Worm (Caenorhabditis elegans) whole organism, early embryonic: ENCODE measurements around the gene B0280.9.

Experiments
- aly-1 ChIP-seq: sonication (generic microtip); optimal IDR thresholded peaks from 2 replicates; lab custom pipeline; 2016; ENCODE audit warnings: missing genetic modification characterization, missing compliant biosample characterization
- ama-1 ChIP-seq: fragments of 150-350 bp; optimal IDR thresholded peaks from 2 replicates; lab custom pipeline; 2014
- ets-7 ChIP-seq: sonication (generic microtip); optimal IDR thresholded peaks from 2 replicates; lab custom pipeline; 2016; ENCODE audit warnings: missing genotype, missing genetic modification characterization, missing compliant biosample characterization
- hmbx-1 ChIP-seq: sonication (generic microtip); optimal IDR thresholded peaks from 2 replicates; lab custom pipeline; 2016; ENCODE audit warnings: mild to moderate bottlenecking, missing genetic modification characterization, missing compliant biosample characterization

ce11 chrIII:7083106-7083505, 39.6 kb downstream of the B0280.9 start:
- no peak for TF ChIP-seq ama-1 (lab: Kevin White, UChicago)
- no peak for TF ChIP-seq ets-7 (tag; lab: Kevin White, UChicago)
- no peak for TF ChIP-seq hmbx-1 (tag; lab: Kevin White, UChicago)
- TF ChIP-seq aly-1: no peak
